Worm (Caenorhabditis elegans) whole organism, midembryonic: ENCODE data around the gene col-74.
"Not testable (repeated sequence)": the region's sequence is repeated elsewhere in the genome, so short reads cannot be mapped to it uniquely, and the experiment has no call there.

ENCODE experiments used
- T22C8.4 ChIP-seq: fragments of 200-800 bp; sonication (Bioruptor generic); IDR thresholded peaks from 2 replicates; pipeline ENCODE4 v1.3.6; 2022; ENCODE audit warnings: missing genetic modification characterization, missing compliant biosample characterization
- cog-1 ChIP-seq: sonication (generic microtip); optimal IDR thresholded peaks from 2 replicates; lab custom pipeline; 2016; ENCODE audit warnings: missing genetic modification characterization, missing compliant biosample characterization
- klf-2 ChIP-seq: fragments of 200-800 bp; sonication (Bioruptor generic); conservative IDR thresholded peaks from 2 replicates; pipeline ENCODE4 v1.3.6; 2022; ENCODE audit warnings: missing genetic modification reagents, missing genetic modification characterization, missing compliant biosample characterization
- med-1 ChIP-seq: sonication (generic microtip); optimal IDR thresholded peaks from 2 replicates; lab custom pipeline; 2017; ENCODE audit warnings: missing genetic modification characterization, mild to moderate bottlenecking, missing compliant biosample characterization, antibody characterized with exemption, missing genetic modification reagents; ENCODE audit not compliant: insufficient read depth
- ztf-23 ChIP-seq: fragments of 200-800 bp; sonication (Bioruptor generic); IDR thresholded peaks from 2 replicates; pipeline ENCODE4 v1.3.6; 2022; ENCODE audit warnings: missing genetic modification reagents, missing genetic modification characterization, missing compliant biosample characterization

- not testable (repeated sequence) for TF ChIP-seq med-1 (GFP tag; lab: Kevin White, UChicago); klf-2 (GFP tag; lab: Robert Waterston, UW); T22C8.4 (GFP tag; lab: Robert Waterston, UW); cog-1; ztf-23
Measured at ce11 chrII:5815382-5815781, 14.8 kb upstream of the col-74 start, which contains the start of gene wago-5.
